Fruit fly (Drosophila melanogaster) whole organism, embryonic: Measurements from ENCODE around the gene CG5641.

Experiments used
- Adf1 ChIP-seq: fragments of 200-800 bp; sonication (Bioruptor generic); IDR thresholded peaks from 2 replicates; pipeline ENCODE4 v1.3.6; 2022; ENCODE audit warnings: missing biosample characterization, missing genetic modification characterization
- CG11247 ChIP-seq: fragments of 200-800 bp; sonication (Bioruptor generic); IDR thresholded peaks from 2 replicates; pipeline ENCODE4 v1.3.6; 2022; ENCODE audit warnings: missing biosample characterization, missing genetic modification characterization
- CG12071 ChIP-seq: fragments of 200-800 bp; sonication (Bioruptor generic); optimal IDR thresholded peaks from 3 replicates; lab custom pipeline; 2018; ENCODE audit warnings: missing biosample characterization, mild to moderate bottlenecking, missing genetic modification characterization
- CG12219 ChIP-seq: fragments of 200-800 bp; sonication (Bioruptor generic); optimal IDR thresholded peaks from 3 replicates; lab custom pipeline; 2018; ENCODE audit warnings: missing biosample characterization, mild to moderate bottlenecking, missing genetic modification characterization
- CG13296 ChIP-seq: fragments of 200-800 bp; sonication (Bioruptor generic); optimal IDR thresholded peaks from 3 replicates; lab custom pipeline; 2018; ENCODE audit warnings: missing biosample characterization, mild to moderate bottlenecking, missing genetic modification characterization
- CG14965 ChIP-seq: fragments of 200-800 bp; sonication (Bioruptor generic); optimal IDR thresholded peaks from 2 replicates; lab custom pipeline; 2016; ENCODE audit warnings: missing biosample characterization, missing genetic modification characterization, borderline replicate concordance
- CG15269 ChIP-seq: fragments of 200-800 bp; sonication (Bioruptor generic); optimal IDR thresholded peaks from 2 replicates; lab custom pipeline; 2018; ENCODE audit warnings: missing biosample characterization, mild to moderate bottlenecking, missing genetic modification characterization, moderate library complexity
- CG1603 ChIP-seq: fragments of 200-800 bp; sonication (Bioruptor generic); optimal IDR thresholded peaks from 2 replicates; lab custom pipeline; 2019; ENCODE audit warnings: missing biosample characterization, mild to moderate bottlenecking, missing genetic modification characterization, moderate library complexity
- CG17359 ChIP-seq: fragments of 200-800 bp; sonication (Bioruptor generic); optimal IDR thresholded peaks from 3 replicates; lab custom pipeline; 2018; ENCODE audit warnings: missing biosample characterization, mild to moderate bottlenecking, missing genetic modification characterization, moderate library complexity
- CG18262 ChIP-seq: fragments of 200-800 bp; optimal IDR thresholded peaks from 3 replicates; lab custom pipeline; 2019; ENCODE audit warnings: missing biosample characterization, mild to moderate bottlenecking, missing genetic modification characterization, moderate library complexity
- CG3163 ChIP-seq: fragments of 200-800 bp; sonication (Bioruptor generic); optimal IDR thresholded peaks from 3 replicates; lab custom pipeline; 2016; ENCODE audit warnings: missing biosample characterization, missing genetic modification characterization
- CG3838 ChIP-seq: fragments of 200-800 bp; sonication (Bioruptor generic); optimal IDR thresholded peaks from 3 replicates; lab custom pipeline; 2016; ENCODE audit warnings: missing biosample characterization, missing genetic modification characterization
- CG3847 ChIP-seq: fragments of 200-800 bp; sonication (Bioruptor generic); IDR thresholded peaks from 2 replicates; pipeline ENCODE4 v1.3.6; 2022; ENCODE audit warnings: missing biosample characterization, missing genetic modification characterization
- CG4404 ChIP-seq: fragments of 200-800 bp; sonication (Bioruptor generic); IDR thresholded peaks from 2 replicates; pipeline ENCODE4 v1.3.6; 2022; ENCODE audit warnings: missing biosample characterization, missing genetic modification characterization
- CG6791 ChIP-seq: fragments of 200-800 bp; sonication (Bioruptor generic); IDR thresholded peaks from 3 replicates; pipeline ENCODE4 v1.3.6; 2022; ENCODE audit warnings: missing biosample characterization, missing genetic modification characterization; ENCODE audit not compliant: partially characterized antibody
- CG7839 ChIP-seq: fragments of 200-800 bp; sonication (Bioruptor generic); optimal IDR thresholded peaks from 3 replicates; lab custom pipeline; 2018; ENCODE audit warnings: missing biosample characterization, mild to moderate bottlenecking, missing genetic modification characterization, moderate library complexity
- CG8944 ChIP-seq: fragments of 200-800 bp; sonication (Bioruptor generic); optimal IDR thresholded peaks from 3 replicates; lab custom pipeline; 2016; ENCODE audit warnings: missing biosample characterization, missing genetic modification characterization
- Dbx ChIP-seq: fragments of 200-800 bp; sonication (Bioruptor generic); IDR thresholded peaks from 3 replicates; pipeline ENCODE4 v1.3.6; 2022; ENCODE audit warnings: missing biosample characterization, missing genetic modification characterization
- E2f2 ChIP-seq: fragments of 200-800 bp; sonication (Bioruptor generic); IDR thresholded peaks from 2 replicates; pipeline ENCODE4 v1.3.6; 2022; ENCODE audit warnings: missing biosample characterization, missing genetic modification characterization
- Elba2 ChIP-seq: fragments of 200-800 bp; sonication (Bioruptor generic); optimal IDR thresholded peaks from 3 replicates; lab custom pipeline; 2016; ENCODE audit warnings: missing biosample characterization, missing genetic modification characterization
- Gsc ChIP-seq: fragments of 200-800 bp; sonication (Bioruptor generic); IDR thresholded peaks from 2 replicates; pipeline ENCODE4 v1.3.6; 2022; ENCODE audit warnings: missing biosample characterization, missing genetic modification characterization
- Hey ChIP-seq: fragments of 200-800 bp; sonication (Bioruptor generic); optimal IDR thresholded peaks from 3 replicates; lab custom pipeline; 2018; ENCODE audit warnings: missing biosample characterization, mild to moderate bottlenecking, missing genetic modification characterization
- Kr ChIP-seq: fragments of 200-800 bp; sonication (Bioruptor generic); optimal IDR thresholded peaks from 2 replicates; lab custom pipeline; 2017; ENCODE audit warnings: missing biosample characterization, mild to moderate bottlenecking, missing genetic modification characterization
- Max ChIP-seq: fragments of 200-800 bp; sonication (Bioruptor generic); optimal IDR thresholded peaks from 2 replicates; lab custom pipeline; 2016; ENCODE audit warnings: missing biosample characterization, mild to moderate bottlenecking, missing genetic modification characterization
- Mrtf ChIP-seq: fragments of 200-800 bp; sonication (Bioruptor generic); IDR thresholded peaks from 3 replicates; pipeline ENCODE4 v1.3.6; 2022; ENCODE audit warnings: missing biosample characterization, missing genetic modification characterization
- Oli ChIP-seq: fragments of 200-800 bp; sonication (Bioruptor generic); optimal IDR thresholded peaks from 2 replicates; lab custom pipeline; 2018; ENCODE audit warnings: missing biosample characterization, mild to moderate bottlenecking, missing genetic modification characterization, moderate library complexity
- Sox100B ChIP-seq: fragments of 200-800 bp; sonication (Bioruptor generic); optimal IDR thresholded peaks from 3 replicates; lab custom pipeline; 2018; ENCODE audit warnings: missing biosample characterization, mild to moderate bottlenecking, missing genetic modification characterization
- TFAM ChIP-seq: fragments of 200-800 bp; sonication (Bioruptor generic); optimal IDR thresholded peaks from 2 replicates; lab custom pipeline; 2017; ENCODE audit warnings: missing biosample characterization, missing genetic modification characterization, inconsistent platforms
- YL-1 ChIP-seq: fragments of 200-800 bp; sonication (Bioruptor generic); optimal IDR thresholded peaks from 3 replicates; lab custom pipeline; 2017; ENCODE audit warnings: missing biosample characterization, mild to moderate bottlenecking, missing genetic modification characterization
- ap ChIP-seq: fragments of 200-800 bp; sonication (Bioruptor generic); IDR thresholded peaks from 2 replicates; pipeline ENCODE4 v1.3.6; 2022; ENCODE audit warnings: missing biosample characterization, missing genetic modification characterization
- bowl ChIP-seq: fragments of 200-800 bp; sonication (Bioruptor generic); IDR thresholded peaks from 2 replicates; pipeline ENCODE4 v1.3.6; 2022; ENCODE audit warnings: missing biosample characterization, missing genetic modification characterization
- cato ChIP-seq: fragments of 200-800 bp; sonication (Bioruptor generic); optimal IDR thresholded peaks from 2 replicates; lab custom pipeline; 2016; ENCODE audit warnings: missing biosample characterization, missing genetic modification characterization, borderline replicate concordance
- croc ChIP-seq: fragments of 200-800 bp; sonication (Bioruptor generic); conservative IDR thresholded peaks from 3 replicates; pipeline ENCODE4 v1.3.6; 2022; ENCODE audit warnings: missing biosample characterization, missing genetic modification characterization
- en ChIP-seq: fragments of 200-800 bp; sonication (Bioruptor generic); optimal IDR thresholded peaks from 2 replicates; lab custom pipeline; 2016; ENCODE audit warnings: missing biosample characterization, missing genetic modification characterization
- exex ChIP-seq: fragments of 200-800 bp; sonication (Bioruptor generic); optimal IDR thresholded peaks from 4 replicates; lab custom pipeline; 2018; ENCODE audit warnings: missing biosample characterization, mild to moderate bottlenecking, missing genetic modification characterization, moderate library complexity
- eyg ChIP-seq: fragments of 200-800 bp; sonication (Bioruptor generic); optimal IDR thresholded peaks from 3 replicates; lab custom pipeline; 2016; ENCODE audit warnings: missing biosample characterization, missing genetic modification characterization
- fd64A ChIP-seq: fragments of 200-800 bp; sonication (Bioruptor generic); optimal IDR thresholded peaks from 3 replicates; lab custom pipeline; 2018; ENCODE audit warnings: missing biosample characterization, mild to moderate bottlenecking, missing genetic modification characterization
- ftz-f1 ChIP-seq: fragments of 200-800 bp; sonication (Bioruptor generic); optimal IDR thresholded peaks from 2 replicates; lab custom pipeline; 2016; ENCODE audit warnings: missing biosample characterization, missing genetic modification characterization
- jumu ChIP-seq: fragments of 200-800 bp; sonication (Bioruptor generic); optimal IDR thresholded peaks from 3 replicates; lab custom pipeline; 2016; ENCODE audit warnings: missing biosample characterization, missing genetic modification characterization
- knrl ChIP-seq: fragments of 200-800 bp; sonication (Bioruptor generic); IDR thresholded peaks from 3 replicates; pipeline ENCODE4 v1.3.6; 2022; ENCODE audit warnings: missing biosample characterization, missing genetic modification characterization; ENCODE audit not compliant: partially characterized antibody
- lab ChIP-seq: fragments of 200-800 bp; sonication (Bioruptor generic); optimal IDR thresholded peaks from 3 replicates; lab custom pipeline; 2017; ENCODE audit warnings: missing biosample characterization, missing genetic modification characterization, mild to moderate bottlenecking, moderate library complexity, missing genetic modification reagents
- maf-S ChIP-seq: fragments of 200-800 bp; sonication (Bioruptor generic); optimal IDR thresholded peaks from 2 replicates; lab custom pipeline; 2016; ENCODE audit warnings: missing biosample characterization, missing genetic modification characterization
- mld ChIP-seq: fragments of 200-800 bp; sonication (Bioruptor generic); IDR thresholded peaks from 3 replicates; pipeline ENCODE4 v1.3.6; 2022; ENCODE audit warnings: missing biosample characterization, missing genetic modification characterization; ENCODE audit not compliant: partially characterized antibody
- onecut ChIP-seq: fragments of 200-800 bp; sonication (Bioruptor generic); IDR thresholded peaks from 2 replicates; pipeline ENCODE4 v1.3.6; 2022; ENCODE audit warnings: missing biosample characterization, missing genetic modification characterization
- phol ChIP-seq: fragments of 200-800 bp; sonication (Bioruptor generic); optimal IDR thresholded peaks from 3 replicates; lab custom pipeline; 2018; ENCODE audit warnings: missing biosample characterization, mild to moderate bottlenecking, missing genetic modification characterization, moderate library complexity
- row ChIP-seq: fragments of 200-800 bp; sonication (Bioruptor generic); IDR thresholded peaks from 3 replicates; pipeline ENCODE4 v1.3.6; 2022; ENCODE audit warnings: missing biosample characterization, missing genetic modification characterization
- schlank ChIP-seq: fragments of 200-800 bp; sonication (Bioruptor generic); optimal IDR thresholded peaks from 2 replicates; lab custom pipeline; 2018; ENCODE audit warnings: missing biosample characterization, mild to moderate bottlenecking, missing genetic modification characterization
- seq ChIP-seq: fragments of 200-800 bp; sonication (Bioruptor generic); IDR thresholded peaks from 2 replicates; pipeline ENCODE4 v1.3.6; 2022; ENCODE audit warnings: missing biosample characterization, missing genetic modification characterization
- so ChIP-seq: fragments of 200-800 bp; sonication (Bioruptor generic); IDR thresholded peaks from 3 replicates; pipeline ENCODE4 v1.3.6; 2022; ENCODE audit warnings: missing biosample characterization, missing genetic modification characterization
- tin ChIP-seq: fragments of 200-800 bp; sonication (Bioruptor generic); optimal IDR thresholded peaks from 3 replicates; lab custom pipeline; 2016; ENCODE audit warnings: missing biosample characterization, missing genetic modification characterization
- wek ChIP-seq: fragments of 200-800 bp; sonication (Bioruptor generic); optimal IDR thresholded peaks from 3 replicates; lab custom pipeline; 2018; ENCODE audit warnings: missing biosample characterization, mild to moderate bottlenecking, missing genetic modification characterization, moderate library complexity

The CG5641 gene

dm6 chr3R:12448889-12449314, 19.8 kb upstream of the CG5641 start, which contains the start of gene CG18549 (continued):
- TF ChIP-seq row (GFP tag; lab: Robert Waterston, UW) (peak; percentile 100), exex (tag; lab: Kevin White, UChicago) (peak; percentile 99), E2f2 (GFP tag; lab: Robert Waterston, UW) (peak; percentile 98), CG7839 (tag; lab: Kevin White, UChicago) (peak; percentile 100), Hey (tag; lab: Kevin White, UChicago) (peak; percentile 97), CG15269 (tag; lab: Kevin White, UChicago) (peak; percentile 100), CG12219 (GFP tag; lab: Kevin White, UChicago) (peak; percentile 100), Max (GFP tag; lab: Kevin White, UChicago) (peak; percentile 100), knrl (peak; percentile 75), maf-S (GFP tag; lab: Kevin White, UChicago) (peak; percentile 99), CG11247 (peak; percentile 100), seq (GFP tag; lab: Robert Waterston, UW) (peak; percentile 100), CG8944 (GFP tag; lab: Kevin White, UChicago) (peak; percentile 99), lab (GFP tag; lab: Kevin White, UChicago) (peak; percentile 100), CG3163 (GFP tag; lab: Kevin White, UChicago) (peak; percentile 92), bowl (GFP tag; lab: Robert Waterston, UW) (peak; percentile 100), CG3847 (peak; percentile 100), CG17359 (tag; lab: Kevin White, UChicago) (peak; percentile 100), wek (peak; percentile 98), Dbx (GFP tag; lab: Robert Waterston, UW) (peak; percentile 100), so (peak; percentile 100), CG12071 (GFP tag; lab: Kevin White, UChicago) (peak; percentile 99), Kr (GFP tag; lab: Kevin White, UChicago) (peak; percentile 73), ftz-f1 (GFP tag; lab: Kevin White, UChicago) (peak; percentile 94), fd64A (GFP tag; lab: Kevin White, UChicago) (peak; percentile 100), Adf1 (peak; percentile 93), Gsc (GFP tag; lab: Robert Waterston, UW) (peak; percentile 99), CG18262 (tag; lab: Kevin White, UChicago) (peak; percentile 100), CG6791 (GFP tag; lab: Robert Waterston, UW) (peak; percentile 81), eyg (GFP tag; lab: Kevin White, UChicago) (peak; percentile 99), mld (GFP tag; lab: Robert Waterston, UW) (no peak; the same call in 2 of the 3 replicates), schlank (tag; lab: Kevin White, UChicago) (peak; percentile 99), en (GFP tag; lab: Kevin White, UChicago) (peak; percentile 99), croc (GFP tag; lab: Robert Waterston, UW) (peak; percentile 100), Mrtf (GFP tag; lab: Robert Waterston, UW) (peak; percentile 99), onecut (GFP tag; lab: Robert Waterston, UW) (peak; percentile 100), ap (GFP tag; lab: Robert Waterston, UW) (peak; percentile 100), phol (peak; percentile 100), CG14965 (GFP tag; lab: Kevin White, UChicago) (peak; percentile 92), CG4404 (GFP tag; lab: Robert Waterston, UW) (peak; percentile 99), cato (GFP tag; lab: Kevin White, UChicago) (peak; percentile 99), Sox100B (GFP tag; lab: Kevin White, UChicago) (peak; percentile 100), CG3838 (GFP tag; lab: Kevin White, UChicago) (peak; percentile 99), CG1603 (tag; lab: Kevin White, UChicago) (peak; percentile 97), TFAM (peak; percentile 96), tin (GFP tag; lab: Kevin White, UChicago) (peak; percentile 100), jumu (GFP tag; lab: Kevin White, UChicago) (peak; percentile 99), YL-1 (peak; percentile 100), Elba2 (GFP tag; lab: Kevin White, UChicago) (peak; percentile 76), CG13296 (peak; percentile 100), Oli (tag; lab: Kevin White, UChicago) (peak; percentile 100)
